Worm (Caenorhabditis elegans): ENCODE measurements around the gene Y62E10A.6.

Y62E10A.6 gene

DNA sequence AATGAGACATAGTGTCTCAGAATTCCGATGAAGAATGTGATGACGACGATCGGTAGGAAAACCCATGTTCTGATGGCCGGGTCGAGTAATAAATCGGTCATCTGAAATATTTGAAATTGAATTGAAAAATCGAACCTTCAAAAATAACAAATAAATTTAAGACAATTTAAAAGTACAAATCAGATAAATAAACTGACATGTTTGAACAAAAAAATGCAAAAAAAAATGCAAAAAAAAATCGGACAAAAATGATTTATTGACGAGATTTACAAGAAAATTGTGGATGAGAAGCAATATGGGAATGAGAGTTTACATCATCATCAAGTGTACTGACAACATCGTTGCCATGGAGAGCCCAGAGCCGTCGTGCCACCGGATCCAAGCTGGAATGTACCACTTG lies 10.0 kb downstream of the Y62E10A.6 start, which contains the start of gene emc-3:
emc-3 (minus strand) TSS at position 101 of the 400 bp plus-strand sequence.
- TF ChIP-seq bed-3 (GFP tag; optimal IDR thresholded peaks at IDR 0.05) (no peak), drap-1 (GFP tag; optimal IDR thresholded peaks at IDR 0.05) (no peak), cnd-1 (tag; optimal IDR thresholded peaks at IDR 0.05) (no peak), ceh-83 (GFP tag; optimal IDR thresholded peaks at IDR 0.05) (no peak), lsy-2 (tag; optimal IDR thresholded peaks at IDR 0.05) (no peak), hlh-1 (tag; optimal IDR thresholded peaks at IDR 0.05) (no peak), mep-1 (tag; optimal IDR thresholded peaks at IDR 0.05) (no peak), nhr-12 (tag; optimal IDR thresholded peaks at IDR 0.05) (no peak), unc-62 (GFP tag; optimal IDR thresholded peaks at IDR 0.05) (no peak), unc-39 (tag; optimal IDR thresholded peaks at IDR 0.05) (no peak), ham-2 (GFP tag; optimal IDR thresholded peaks at IDR 0.05) (no peak), zip-8 (tag; optimal IDR thresholded peaks at IDR 0.05) (no peak), nhr-237 (tag; optimal IDR thresholded peaks at IDR 0.05) (no peak), lin-32 (GFP tag; optimal IDR thresholded peaks at IDR 0.05) (no peak), pha-4 (tag; optimal IDR thresholded peaks at IDR 0.05) (no peak), elt-1 (tag; optimal IDR thresholded peaks at IDR 0.05; ENCODE audit: borderline replicate concordance, insufficient read depth) (no peak), snpc-4 (tag; optimal IDR thresholded peaks at IDR 0.05) (no peak)

DNA sequence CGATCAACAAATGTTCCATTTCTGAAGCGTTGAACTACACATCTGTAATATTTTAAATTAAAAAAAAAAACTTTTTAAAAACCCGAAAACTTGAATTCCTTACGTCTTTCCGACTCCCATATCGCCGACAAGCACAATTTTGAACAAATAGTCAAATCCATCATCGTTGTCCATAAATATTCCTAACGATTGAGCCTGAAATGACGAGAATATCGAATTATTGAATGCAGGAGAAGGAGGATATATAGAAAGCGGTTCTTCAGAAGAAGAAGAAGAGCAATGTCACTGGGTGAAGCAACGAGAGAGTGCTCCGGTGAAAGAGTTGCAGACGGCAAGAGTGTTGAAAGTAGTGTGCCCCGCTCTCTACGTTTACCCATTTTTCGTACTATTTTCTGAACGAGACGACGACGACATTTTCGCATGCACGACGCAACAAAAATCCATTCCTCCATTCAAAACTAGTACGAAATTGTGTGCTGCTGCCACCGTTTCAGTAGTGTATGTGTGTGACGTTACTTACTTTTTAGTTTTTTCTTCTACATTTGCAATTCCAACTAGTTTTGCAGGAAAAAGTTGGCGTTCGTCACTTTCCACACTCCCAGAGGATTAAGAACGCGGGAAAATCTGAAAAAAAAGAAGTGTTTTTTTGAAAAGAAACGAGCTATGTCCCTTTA lies 12.1 kb downstream of the Y62E10A.6 start, which contains the start of gene rab-19:
rab-19 (minus strand) TSS at position 624 of the 674 bp plus-strand sequence.
- TF ChIP-seq flh-1 (GFP tag; optimal IDR thresholded peaks at IDR 0.05) (no peak), ces-1 (GFP tag; optimal IDR thresholded peaks at IDR 0.05) (peak; percentile 91), nhr-2 (tag; optimal IDR thresholded peaks at IDR 0.05) (no peak), sptf-1 (tag; optimal IDR thresholded peaks at IDR 0.05) (no peak)

DNA sequence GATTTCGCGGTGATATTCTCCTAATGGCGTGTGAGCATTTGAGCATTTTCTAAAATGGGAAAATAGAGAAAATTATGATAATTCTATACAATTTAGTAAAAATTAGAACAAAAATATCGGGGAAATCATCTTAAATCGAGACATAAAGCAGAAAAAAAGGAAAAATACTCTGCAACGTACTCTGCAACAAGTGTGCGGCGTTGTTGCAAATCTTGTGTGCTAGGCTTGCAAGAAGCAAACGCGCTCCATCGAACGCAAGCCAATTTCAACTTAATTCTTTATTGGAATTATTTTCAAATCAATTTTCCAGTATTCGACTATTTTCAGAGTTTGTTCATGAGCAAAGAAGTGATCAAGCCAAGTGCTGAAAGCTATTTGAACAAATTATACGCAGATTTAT lies 14.2 kb downstream of the Y62E10A.6 start, which contains the start of the genes Y62E10A.20, Y62E10A.23 and mdt-9:
Y62E10A.20 (minus strand) TSS at position 49 of the 400 bp plus-strand sequence.
Y62E10A.23 (plus strand) TSS at position 282 of the 400 bp plus-strand sequence.
mdt-9 (plus strand) TSS at position 338 of the 400 bp plus-strand sequence.
- no peak for TF ChIP-seq tbx-8 (GFP tag; optimal IDR thresholded peaks at IDR 0.05)
- peak; percentile 72 for TF ChIP-seq ztf-11 (tag; optimal IDR thresholded peaks at IDR 0.05)
- TF ChIP-seq unc-120 (tag; optimal IDR thresholded peaks at IDR 0.05; ENCODE audit: poor library complexity, severe bottlenecking), result peak; percentile 72
- peak; percentile 8 for TF ChIP-seq nhr-2 (tag; optimal IDR thresholded peaks at IDR 0.05)
- no peak for TF ChIP-seq sem-2 (GFP tag; optimal IDR thresholded peaks at IDR 0.05)
- TF ChIP-seq flh-1 (GFP tag; optimal IDR thresholded peaks at IDR 0.05), result peak; percentile 21
- no peak for TF ChIP-seq unc-39 (tag; optimal IDR thresholded peaks at IDR 0.05)
- TF ChIP-seq drap-1 (GFP tag; optimal IDR thresholded peaks at IDR 0.05), result peak; percentile 75
- peak; percentile 69 for TF ChIP-seq ceh-83 (GFP tag; optimal IDR thresholded peaks at IDR 0.05)
- peak; percentile 89 for TF ChIP-seq sptf-1 (tag; optimal IDR thresholded peaks at IDR 0.05)
- TF ChIP-seq mab-5 (tag; optimal IDR thresholded peaks at IDR 0.05), result peak; percentile 2
- TF ChIP-seq snpc-4 (tag; optimal IDR thresholded peaks at IDR 0.05), result no peak
- no peak for TF ChIP-seq elt-3 (tag; optimal IDR thresholded peaks at IDR 0.05)
- TF ChIP-seq nhr-12 (tag; optimal IDR thresholded peaks at IDR 0.05), result no peak
- TF ChIP-seq hlh-1 (tag; optimal IDR thresholded peaks at IDR 0.05), result peak; percentile 78
- peak; percentile 85 for TF ChIP-seq ham-2 (GFP tag; optimal IDR thresholded peaks at IDR 0.05)
- peak; percentile 76 for TF ChIP-seq mls-2 (tag; optimal IDR thresholded peaks at IDR 0.05)
- peak; percentile 92 for TF ChIP-seq ces-1 (GFP tag; optimal IDR thresholded peaks at IDR 0.05)
- peak; percentile 58 for TF ChIP-seq cnd-1 (tag; optimal IDR thresholded peaks at IDR 0.05)
- no peak for TF ChIP-seq elt-1 (tag; optimal IDR thresholded peaks at IDR 0.05; ENCODE audit: borderline replicate concordance, insufficient read depth)
- TF ChIP-seq M03D4.4 (tag; optimal IDR thresholded peaks at IDR 0.05), result peak; percentile 80
- peak; percentile 89 for TF ChIP-seq mep-1 (tag; optimal IDR thresholded peaks at IDR 0.05)
- peak; percentile 78 for TF ChIP-seq ceh-39 (tag; optimal IDR thresholded peaks at IDR 0.05)
- TF ChIP-seq zip-8 (tag; optimal IDR thresholded peaks at IDR 0.05), result no peak
- TF ChIP-seq blmp-1 (tag; optimal IDR thresholded peaks at IDR 0.05), result peak; percentile 57
- TF ChIP-seq nhr-76 (tag; optimal IDR thresholded peaks at IDR 0.05), result peak; percentile 64
- peak; percentile 76 for TF ChIP-seq lsy-2 (tag; optimal IDR thresholded peaks at IDR 0.05)
- peak; percentile 66 for TF ChIP-seq nhr-237 (tag; optimal IDR thresholded peaks at IDR 0.05)
- peak; percentile 63 for TF ChIP-seq lin-13 (tag; optimal IDR thresholded peaks at IDR 0.05)
- TF ChIP-seq bed-3 (GFP tag; optimal IDR thresholded peaks at IDR 0.05), result no peak
- TF ChIP-seq pha-4 (tag; optimal IDR thresholded peaks at IDR 0.05), result peak; percentile 64
- peak; percentile 62 for TF ChIP-seq nhr-28 (tag; optimal IDR thresholded peaks at IDR 0.05)
- no peak for TF ChIP-seq lin-32 (GFP tag; optimal IDR thresholded peaks at IDR 0.05)
- TF ChIP-seq unc-62 (GFP tag; optimal IDR thresholded peaks at IDR 0.05), result peak; percentile 43
- TF ChIP-seq ceh-43 (GFP tag; optimal IDR thresholded peaks at IDR 0.05), result peak; percentile 74
